Fruit fly (Drosophila melanogaster): ENCODE measurements around the gene Galt.

dm6 chr2L:6683992-6684882, 16.4 kb upstream of the Galt start, which contains the start of gene Nhe3:
- no peak for TF ChIP-seq CG8478 (optimal IDR thresholded peaks at IDR 0.05)
- peak; percentile 89 to 92 for TF ChIP-seq CTCF (optimal IDR thresholded peaks at IDR 0.05)

All from S2 (cell line).